Worm (Caenorhabditis elegans) whole organism, L1 larva: ENCODE results near the gene F36G9.3.

Experiments used
- C16A3.4 ChIP-seq: fragments of 150-350 bp; optimal IDR thresholded peaks from 2 replicates; lab custom pipeline; 2014; ENCODE audit warnings: missing biosample characterization, missing genetic modification characterization
- Y116A8C.19 ChIP-seq: sonication (generic microtip); optimal IDR thresholded peaks from 2 replicates; lab custom pipeline; 2016; ENCODE audit warnings: missing compliant biosample characterization, missing genetic modification characterization, borderline replicate concordance
- aha-1 ChIP-seq: fragments of 150-350 bp; optimal IDR thresholded peaks from 2 replicates; lab custom pipeline; 2014; ENCODE audit warnings: missing biosample characterization, missing genetic modification characterization
- alr-1 ChIP-seq: fragments of 200-800 bp; sonication (Bioruptor generic); optimal IDR thresholded peaks from 2 replicates; lab custom pipeline; 2018; ENCODE audit warnings: borderline replicate concordance, mild to moderate bottlenecking, missing genetic modification characterization, missing compliant biosample characterization
- aly-2 ChIP-seq: fragments of 150-350 bp; optimal IDR thresholded peaks from 2 replicates; lab custom pipeline; 2014; ENCODE audit warnings: missing biosample characterization, missing genetic modification characterization
- ama-1 ChIP-seq: fragments of 150-350 bp; optimal IDR thresholded peaks from 2 replicates; lab custom pipeline; 2014
- blmp-1 ChIP-seq: fragments of 150-350 bp; optimal IDR thresholded peaks from 2 replicates; lab custom pipeline; 2014; ENCODE audit warnings: missing biosample characterization, missing genetic modification characterization
- ceh-8 ChIP-seq: fragments of 200-800 bp; sonication (Bioruptor generic); optimal IDR thresholded peaks from 2 replicates; lab custom pipeline; 2018; ENCODE audit warnings: mild to moderate bottlenecking, missing genetic modification characterization, moderate library complexity, missing compliant biosample characterization
- ceh-82 ChIP-seq, 3 experiments: fragments of 150-350 bp in 1 of 3; sonication (generic microtip) in 2 of 3; optimal IDR thresholded peaks; 2 replicates each; lab custom pipeline; 2014 to 2017; ENCODE audit warnings: missing biosample characterization in 3 of 3, missing genetic modification characterization in 3 of 3
- ceh-90 ChIP-seq: sonication (generic microtip); optimal IDR thresholded peaks from 2 replicates; lab custom pipeline; 2016; ENCODE audit warnings: missing genetic modification characterization, missing compliant biosample characterization
- efl-1 ChIP-seq, 4 experiments: fragments of 150-350 bp; optimal IDR thresholded peaks in 3 of 4; peaks in 1 of 4; 1 replicate in 1 of 4; 2 replicates in 3 of 4; lab custom pipeline; 2014; ENCODE audit warnings: missing biosample characterization in 2 of 4, missing genetic modification characterization in 2 of 4, missing genetic modification reagents in 2 of 4
- efl-3 ChIP-seq: fragments of 200-800 bp; sonication (Bioruptor generic); optimal IDR thresholded peaks from 2 replicates; lab custom pipeline; 2018; ENCODE audit warnings: mild to moderate bottlenecking, missing genetic modification characterization, missing compliant biosample characterization
- egl-13 ChIP-seq: sonication (generic microtip); optimal IDR thresholded peaks from 2 replicates; lab custom pipeline; 2016; ENCODE audit warnings: missing genotype, missing genetic modification reagents, missing genetic modification characterization, missing compliant biosample characterization
- egl-27 ChIP-seq, 2 experiments: fragments of 150-350 bp in 1 of 2; sonication (generic microtip); optimal IDR thresholded peaks; 3 replicates each; lab custom pipeline; 2017 to 2018; ENCODE audit warnings: missing biosample characterization in 2 of 2, missing genetic modification characterization in 2 of 2, missing genetic modification reagents in 2 of 2
- elt-3 ChIP-seq, 6 experiments: fragments of 150-350 bp in 1 of 6; sonication (generic microtip); optimal IDR thresholded peaks; 2 replicates each; lab custom pipeline; 2017 to 2018; ENCODE audit warnings: missing biosample characterization in 6 of 6, missing genetic modification characterization in 6 of 6, inconsistent platforms in 1 of 6
- irx-1 ChIP-seq: sonication (generic microtip); optimal IDR thresholded peaks from 2 replicates; lab custom pipeline; 2016; ENCODE audit warnings: missing genetic modification characterization, missing compliant biosample characterization
- jun-1 ChIP-seq: fragments of 150-350 bp; optimal IDR thresholded peaks from 2 replicates; lab custom pipeline; 2014; ENCODE audit warnings: missing biosample characterization, missing genetic modification reagents, missing genetic modification characterization
- lin-13 ChIP-seq: fragments of 150-350 bp; optimal IDR thresholded peaks from 2 replicates; lab custom pipeline; 2014; ENCODE audit warnings: missing biosample characterization, missing genetic modification reagents, missing genetic modification characterization
- lin-15B ChIP-seq: fragments of 150-350 bp; sonication (generic microtip); optimal IDR thresholded peaks from 3 replicates; lab custom pipeline; 2014; ENCODE audit warnings: missing biosample characterization, missing genetic modification characterization
- lin-35 ChIP-seq, 2 experiments: fragments of 150-350 bp; optimal IDR thresholded peaks; 2 replicates each; lab custom pipeline; 2014; ENCODE audit warnings: missing biosample characterization in 2 of 2, missing genetic modification characterization in 2 of 2, missing genetic modification reagents in 2 of 2
- lin-39 ChIP-seq: fragments of 150-350 bp; optimal IDR thresholded peaks from 2 replicates; lab custom pipeline; 2014; ENCODE audit warnings: missing biosample characterization, missing genetic modification reagents, missing genetic modification characterization
- mab-9 ChIP-seq: fragments of 200-800 bp; sonication (Bioruptor generic); IDR thresholded peaks from 2 replicates; pipeline ENCODE4 v1.3.6; 2022; ENCODE audit warnings: missing genetic modification reagents, missing genetic modification characterization, missing compliant biosample characterization
- nhr-237 ChIP-seq: fragments of 150-350 bp; optimal IDR thresholded peaks from 2 replicates; lab custom pipeline; 2014; ENCODE audit warnings: missing biosample characterization, missing genetic modification characterization
- nhr-71 ChIP-seq: sonication (generic microtip); optimal IDR thresholded peaks from 2 replicates; lab custom pipeline; 2016; ENCODE audit warnings: mild to moderate bottlenecking, missing genetic modification characterization, moderate library complexity, missing compliant biosample characterization
- nhr-76 ChIP-seq: sonication (generic microtip); optimal IDR thresholded peaks from 2 replicates; lab custom pipeline; 2017; ENCODE audit warnings: missing biosample characterization, missing genetic modification characterization
- nhr-90 ChIP-seq: sonication (generic microtip); optimal IDR thresholded peaks from 2 replicates; lab custom pipeline; 2016; ENCODE audit warnings: mild to moderate bottlenecking, missing genetic modification characterization, missing compliant biosample characterization; ENCODE audit not compliant: poor library complexity
- pag-3 ChIP-seq: sonication (generic microtip); optimal IDR thresholded peaks from 2 replicates; lab custom pipeline; 2017; ENCODE audit warnings: missing genetic modification characterization, mild to moderate bottlenecking, missing compliant biosample characterization, antibody characterized with exemption, borderline replicate concordance; ENCODE audit not compliant: insufficient read depth
- pax-3 ChIP-seq: fragments of 200-800 bp; sonication (Bioruptor generic); optimal IDR thresholded peaks from 2 replicates; lab custom pipeline; 2018; ENCODE audit warnings: mild to moderate bottlenecking, missing genetic modification characterization, moderate library complexity, missing compliant biosample characterization
- rnt-1 ChIP-seq: sonication (generic microtip); optimal IDR thresholded peaks from 2 replicates; lab custom pipeline; 2016; ENCODE audit warnings: mild to moderate bottlenecking, missing genetic modification characterization, moderate library complexity, missing compliant biosample characterization
- skn-1 ChIP-seq: fragments of 150-350 bp; optimal IDR thresholded peaks from 2 replicates; lab custom pipeline; 2014; ENCODE audit warnings: missing biosample characterization, missing genetic modification characterization
- snpc-4 ChIP-seq: fragments of 150-350 bp; optimal IDR thresholded peaks from 2 replicates; lab custom pipeline; 2014; ENCODE audit warnings: missing biosample characterization, missing genetic modification characterization
- snu-23 ChIP-seq: sonication (generic microtip); optimal IDR thresholded peaks from 2 replicates; lab custom pipeline; 2016; ENCODE audit warnings: missing genetic modification characterization, missing compliant biosample characterization
- sox-4 ChIP-seq: sonication (generic microtip); optimal IDR thresholded peaks from 2 replicates; lab custom pipeline; 2016; ENCODE audit warnings: missing genetic modification characterization, missing compliant biosample characterization
- sup-37 ChIP-seq: fragments of 200-800 bp; sonication (Bioruptor generic); optimal IDR thresholded peaks from 2 replicates; lab custom pipeline; 2018; ENCODE audit warnings: mild to moderate bottlenecking, missing genetic modification characterization, missing compliant biosample characterization
- swsn-7 ChIP-seq: sonication (generic microtip); optimal IDR thresholded peaks from 2 replicates; lab custom pipeline; 2016; ENCODE audit warnings: missing genetic modification characterization, missing compliant biosample characterization
- tlp-1 ChIP-seq: fragments of 150-350 bp; optimal IDR thresholded peaks from 2 replicates; lab custom pipeline; 2014; ENCODE audit warnings: missing biosample characterization, missing genetic modification characterization
- unc-86 ChIP-seq: sonication (generic microtip); optimal IDR thresholded peaks from 2 replicates; lab custom pipeline; 2016; ENCODE audit warnings: missing genetic modification characterization, missing compliant biosample characterization
- xbp-1 ChIP-seq: sonication (generic microtip); optimal IDR thresholded peaks from 2 replicates; lab custom pipeline; 2016; ENCODE audit warnings: missing genetic modification characterization, missing compliant biosample characterization
- ztf-11 ChIP-seq, 2 experiments: sonication (generic microtip); optimal IDR thresholded peaks; 2 replicates each; lab custom pipeline; 2016 to 2017; ENCODE audit warnings: missing genetic modification characterization in 2 of 2, missing biosample characterization in 1 of 2, missing compliant biosample characterization in 1 of 2

F36G9.3 gene

DNA sequence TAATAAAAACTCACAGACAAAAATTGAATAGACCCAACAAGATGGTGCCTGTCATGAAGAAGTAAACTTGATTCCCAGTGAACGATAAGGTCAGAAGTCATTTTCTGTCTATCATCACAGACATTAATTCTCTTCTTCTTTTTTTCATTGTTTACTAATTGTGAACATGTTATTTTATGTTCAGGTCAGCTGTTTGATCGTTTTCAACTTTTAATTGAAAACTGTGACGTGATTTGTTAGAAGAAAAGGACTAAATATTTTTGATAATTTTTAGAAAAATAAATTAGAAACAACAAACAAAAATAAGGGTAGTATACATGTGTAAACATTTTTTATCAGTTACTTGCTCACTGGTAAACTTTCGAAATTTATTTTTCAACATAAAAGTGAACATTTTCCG lies 12.5 kb downstream of the F36G9.3 start, which contains the start of gene F36G9.7:
F36G9.7 (minus strand) TSS at position 101 of the 400 bp plus-strand sequence.
- TF ChIP-seq nhr-76 (tag; lab: Kevin White, UChicago) (no peak), snpc-4 (tag; lab: Kevin White, UChicago) (no peak), pax-3 (tag; lab: Kevin White, UChicago) (no peak), nhr-237 (tag; lab: Kevin White, UChicago) (no peak), alr-1 (tag; lab: Kevin White, UChicago) (no peak), sox-4 (no peak), unc-86 (tag; lab: Kevin White, UChicago) (no peak), swsn-7 (tag; lab: Kevin White, UChicago) (no peak), aha-1 (tag; lab: Kevin White, UChicago) (no peak), tlp-1 (tag; lab: Kevin White, UChicago) (no peak), nhr-71 (no peak), elt-3 (tag; optimal IDR thresholded peaks at IDR 0.05; lab: Kevin White, UChicago) (no peak), ceh-90 (no peak), ceh-82 (tag; optimal IDR thresholded peaks at IDR 0.05; lab: Kevin White, UChicago) (no peak), egl-13 (tag; lab: Kevin White, UChicago) (no peak), blmp-1 (no peak), rnt-1 (no peak), lin-35 (GFP tag; optimal IDR thresholded peaks at IDR 0.05; lab: Kevin White, UChicago) (no peak), ama-1 (lab: Kevin White, UChicago) (no peak), xbp-1 (no peak)

DNA sequence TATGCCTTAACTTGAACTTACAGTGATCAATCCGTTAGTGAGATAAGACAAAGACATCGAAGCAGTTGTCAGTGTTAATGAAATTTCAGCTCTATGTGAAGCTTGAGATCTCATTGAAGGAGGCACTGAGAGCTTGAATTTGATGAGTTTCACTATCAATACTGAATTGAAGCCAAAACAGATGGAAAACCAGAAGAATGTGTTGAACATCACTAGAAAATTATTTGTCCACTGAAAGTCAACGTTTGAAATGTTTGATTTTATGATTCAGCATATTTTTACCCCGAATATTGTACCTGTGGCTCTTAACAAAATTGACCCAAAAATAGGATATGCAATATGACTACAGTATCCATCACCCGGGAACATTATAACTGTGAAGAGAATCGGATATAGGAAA lies 13.6 kb downstream of the F36G9.3 start:
- TF ChIP-seq skn-1 (tag; lab: Kevin White, UChicago) (no peak), jun-1 (tag; lab: Kevin White, UChicago) (no peak), C16A3.4 (tag; lab: Kevin White, UChicago) (no peak), lin-13 (no peak), xbp-1 (no peak), ztf-11 (tag; optimal IDR thresholded peaks at IDR 0.05; lab: Kevin White, UChicago) (no peak), efl-3 (GFP tag; lab: Kevin White, UChicago) (no peak), elt-3 (tag; optimal IDR thresholded peaks at IDR 0.05; lab: Kevin White, UChicago) (no peak), irx-1 (tag; lab: Kevin White, UChicago) (no peak), aly-2 (no peak), nhr-90 (tag; lab: Kevin White, UChicago) (no peak)
- TF ChIP-seq, all 84 proteins: peak for 0

DNA sequence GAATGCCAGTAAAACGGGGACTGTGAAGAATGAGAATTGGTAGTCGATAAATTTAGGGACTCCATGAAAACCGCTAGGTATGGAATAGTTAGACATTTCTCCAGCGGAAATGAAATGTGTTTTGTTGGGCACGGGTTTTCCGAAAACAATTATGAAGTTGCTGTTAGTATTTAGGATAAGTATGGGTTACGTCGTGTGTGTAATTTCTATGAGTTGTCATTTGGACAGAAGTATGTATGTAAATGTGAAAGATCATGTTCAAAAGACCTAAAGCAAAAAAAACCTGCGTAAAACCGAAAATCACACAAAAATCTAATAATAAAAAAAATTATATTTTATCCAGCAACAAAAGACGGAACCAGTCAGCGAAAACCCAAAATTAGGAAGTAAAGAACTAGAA lies 15.3 kb downstream of the F36G9.3 start, which contains the start of gene sru-23:
sru-23 (minus strand) TSS at position 101 of the 400 bp plus-strand sequence.
- TF ChIP-seq sup-37 (GFP tag; lab: Kevin White, UChicago): no peak
- no peak for TF ChIP-seq egl-13 (tag; lab: Kevin White, UChicago)
- TF ChIP-seq, all 84 proteins: peak for 0

DNA sequence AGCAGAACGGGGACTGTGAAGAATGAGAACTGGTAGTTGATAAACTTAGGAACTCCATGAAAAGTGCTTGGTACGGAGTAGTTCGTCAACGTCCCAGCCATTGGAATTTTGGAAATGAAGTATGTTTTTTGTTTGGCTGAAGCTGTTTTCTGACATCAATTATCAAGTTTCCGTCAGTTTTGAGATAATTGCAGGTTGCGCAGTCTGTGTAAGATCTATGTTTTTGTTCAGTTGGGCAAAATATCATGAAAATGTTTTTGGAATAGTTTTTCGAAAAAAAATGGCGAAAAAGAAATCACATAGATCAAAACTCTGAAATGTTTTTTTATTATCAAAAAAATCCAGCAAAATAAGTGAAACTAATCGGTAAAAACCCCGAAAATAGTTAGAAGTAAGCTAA lies 17.6 kb downstream of the F36G9.3 start, which contains the start of gene sru-22:
sru-22 (minus strand) TSS at position 101 of the 400 bp plus-strand sequence.
- TF ChIP-seq tlp-1 (tag; lab: Kevin White, UChicago) (no peak), ztf-11 (tag; optimal IDR thresholded peaks at IDR 0.05; lab: Kevin White, UChicago) (no peak), lin-13 (no peak), efl-1 (optimal IDR thresholded peaks at IDR 0.05; lab: Kevin White, UChicago) (no peak), efl-1 (GFP tag; optimal IDR thresholded peaks at IDR 0.05 in 1 of 2; lab: Kevin White, UChicago) (peak in 1 of 2 experiments; percentile 7)

DNA sequence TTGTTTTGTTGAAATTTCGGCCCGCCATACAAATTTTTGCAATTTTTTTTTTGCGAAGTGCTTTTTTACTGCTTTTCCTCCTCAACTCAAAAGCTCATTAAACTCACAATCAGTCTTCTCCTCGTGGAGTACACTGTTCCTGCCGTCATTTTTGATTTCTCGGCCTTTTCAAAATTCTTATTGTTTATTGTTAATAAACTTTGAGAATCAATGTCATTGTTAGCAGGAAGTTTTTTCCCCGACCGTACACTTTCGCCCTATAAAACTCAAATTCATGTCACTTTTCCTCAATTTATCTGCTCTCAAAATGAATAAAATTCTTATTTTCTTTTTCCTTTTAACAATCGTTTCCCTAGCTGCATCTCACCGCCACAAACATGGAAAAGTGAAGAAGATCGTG lies 18.6 kb downstream of the F36G9.3 start, which contains the start of gene clec-232:
clec-232 (plus strand) TSS at position 301 of the 400 bp plus-strand sequence.
- TF ChIP-seq lin-39 (tag; lab: Kevin White, UChicago) (no peak), Y116A8C.19 (no peak), egl-27 (tag; optimal IDR thresholded peaks at IDR 0.05; lab: Kevin White, UChicago) (no peak), pag-3 (tag; lab: Kevin White, UChicago) (no peak), snu-23 (no peak), lin-15B (tag; lab: Kevin White, UChicago) (no peak), sup-37 (GFP tag; lab: Kevin White, UChicago) (no peak), mab-9 (GFP tag; lab: Robert Waterston, UW) (no peak), rnt-1 (no peak), ceh-8 (GFP tag; lab: Kevin White, UChicago) (no peak)
